Worm (Caenorhabditis elegans) whole organism, L1 larva: Measurements from ENCODE around the gene B0035.21.

Experiments
- aha-1 ChIP-seq: fragments of 150-350 bp; optimal IDR thresholded peaks from 2 replicates; lab custom pipeline; 2014; ENCODE audit warnings: missing biosample characterization, missing genetic modification characterization
- ama-1 ChIP-seq: fragments of 150-350 bp; optimal IDR thresholded peaks from 2 replicates; lab custom pipeline; 2014
- ces-1 ChIP-seq: fragments of 150-350 bp; optimal IDR thresholded peaks from 2 replicates; lab custom pipeline; 2014; ENCODE audit warnings: missing biosample characterization, missing genetic modification reagents, missing genetic modification characterization
- dsc-1 ChIP-seq: sonication (generic microtip); optimal IDR thresholded peaks from 2 replicates; lab custom pipeline; 2016; ENCODE audit warnings: mild to moderate bottlenecking, missing genetic modification characterization, missing compliant biosample characterization
- ets-5 ChIP-seq: fragments of 200-800 bp; sonication (Bioruptor generic); IDR thresholded peaks from 2 replicates; pipeline ENCODE4 v1.3.6; 2022; ENCODE audit warnings: missing genetic modification characterization, missing compliant biosample characterization
- fos-1 ChIP-seq: fragments of 150-350 bp; optimal IDR thresholded peaks from 2 replicates; lab custom pipeline; 2014; ENCODE audit warnings: missing biosample characterization, missing genetic modification characterization
- lin-39 ChIP-seq: fragments of 150-350 bp; optimal IDR thresholded peaks from 2 replicates; lab custom pipeline; 2014; ENCODE audit warnings: missing biosample characterization, missing genetic modification reagents, missing genetic modification characterization
- nhr-77 ChIP-seq: fragments of 150-350 bp; optimal IDR thresholded peaks from 2 replicates; lab custom pipeline; 2014; ENCODE audit warnings: missing biosample characterization, missing genetic modification characterization
- nhr-90 ChIP-seq: sonication (generic microtip); optimal IDR thresholded peaks from 2 replicates; lab custom pipeline; 2016; ENCODE audit warnings: mild to moderate bottlenecking, missing genetic modification characterization, missing compliant biosample characterization; ENCODE audit not compliant: poor library complexity
- pag-3 ChIP-seq: sonication (generic microtip); optimal IDR thresholded peaks from 2 replicates; lab custom pipeline; 2017; ENCODE audit warnings: missing genetic modification characterization, mild to moderate bottlenecking, missing compliant biosample characterization, antibody characterized with exemption, borderline replicate concordance; ENCODE audit not compliant: insufficient read depth
- zag-1 ChIP-seq: fragments of 150-350 bp; optimal IDR thresholded peaks from 2 replicates; lab custom pipeline; 2014; ENCODE audit warnings: missing biosample characterization, missing genetic modification characterization
- ztf-11 ChIP-seq, 2 experiments: sonication (generic microtip); optimal IDR thresholded peaks; 2 replicates each; lab custom pipeline; 2016 to 2017; ENCODE audit warnings: missing genetic modification characterization in 2 of 2, missing biosample characterization in 1 of 2, missing compliant biosample characterization in 1 of 2

ce11 chrIV:11337021-11337420, 10.0 kb downstream of the B0035.21 start, which contains the start of gene F54E12.2:
- TF ChIP-seq aha-1 (tag; lab: Kevin White, UChicago) (no peak), nhr-77 (no peak), ces-1 (GFP tag; lab: Kevin White, UChicago) (no peak), lin-39 (no peak), zag-1 (tag; lab: Kevin White, UChicago) (no peak), pag-3 (tag; lab: Kevin White, UChicago) (no peak), ama-1 (lab: Kevin White, UChicago) (no peak), ztf-11 (tag; optimal IDR thresholded peaks at IDR 0.05; lab: Kevin White, UChicago) (no peak), dsc-1 (tag; lab: Kevin White, UChicago) (no peak), nhr-90 (tag; lab: Kevin White, UChicago) (no peak), ets-5 (GFP tag; lab: Robert Waterston, UW) (no peak), fos-1 (tag; lab: Kevin White, UChicago) (no peak)
